Worm (Caenorhabditis elegans) whole organism, late embryonic: ENCODE results near the gene srw-40.

Source experiments
- C08G9.2 ChIP-seq: sonication (generic microtip); optimal IDR thresholded peaks from 2 replicates; lab custom pipeline; 2016; ENCODE audit warnings: mild to moderate bottlenecking, missing genetic modification characterization, moderate library complexity, missing compliant biosample characterization
- K02D7.2 ChIP-seq: sonication (generic microtip); optimal IDR thresholded peaks from 2 replicates; lab custom pipeline; 2017; ENCODE audit warnings: mild to moderate bottlenecking, missing genetic modification characterization, missing compliant biosample characterization
- K09A11.1 ChIP-seq: sonication (generic microtip); optimal IDR thresholded peaks from 2 replicates; lab custom pipeline; 2017; ENCODE audit warnings: antibody characterized with exemption, mild to moderate bottlenecking, missing genetic modification characterization, missing compliant biosample characterization; ENCODE audit not compliant: insufficient read depth
- T23F11.4 ChIP-seq: fragments of 200-800 bp; sonication (Bioruptor generic); optimal IDR thresholded peaks from 2 replicates; lab custom pipeline; 2018; ENCODE audit warnings: mild to moderate bottlenecking, missing genetic modification characterization, missing compliant biosample characterization
- ama-1 ChIP-seq: fragments of 150-350 bp; optimal IDR thresholded peaks from 2 replicates; lab custom pipeline; 2014
- ceh-18 ChIP-seq: sonication (generic microtip); optimal IDR thresholded peaks from 2 replicates; lab custom pipeline; 2016; ENCODE audit warnings: missing genetic modification characterization, missing compliant biosample characterization
- ceh-22 ChIP-seq: sonication (generic microtip); optimal IDR thresholded peaks from 2 replicates; lab custom pipeline; 2017; ENCODE audit warnings: missing biosample characterization, missing genetic modification characterization
- ceh-24 ChIP-seq: sonication (generic microtip); optimal IDR thresholded peaks from 2 replicates; lab custom pipeline; 2016; ENCODE audit warnings: mild to moderate bottlenecking, missing genetic modification characterization, missing compliant biosample characterization
- ceh-30 ChIP-seq: fragments of 150-350 bp; optimal IDR thresholded peaks from 2 replicates; lab custom pipeline; 2014; ENCODE audit warnings: missing biosample characterization, missing genetic modification characterization
- ceh-31 ChIP-seq: sonication (generic microtip); optimal IDR thresholded peaks from 2 replicates; lab custom pipeline; 2016; ENCODE audit warnings: missing genetic modification characterization, missing compliant biosample characterization
- ceh-34 ChIP-seq: sonication (generic microtip); optimal IDR thresholded peaks from 2 replicates; lab custom pipeline; 2016; ENCODE audit warnings: mild to moderate bottlenecking, missing genetic modification characterization, missing compliant biosample characterization
- ceh-45 ChIP-seq: fragments of 200-800 bp; sonication (Bioruptor generic); IDR thresholded peaks from 2 replicates; pipeline ENCODE4 v1.3.6; 2022; ENCODE audit warnings: missing genetic modification reagents, missing genetic modification characterization, missing compliant biosample characterization
- ceh-48 ChIP-seq: sonication (generic microtip); optimal IDR thresholded peaks from 2 replicates; lab custom pipeline; 2016; ENCODE audit warnings: missing genetic modification characterization, inconsistent platforms, missing compliant biosample characterization
- ceh-9 ChIP-seq: sonication (generic microtip); optimal IDR thresholded peaks from 2 replicates; lab custom pipeline; 2016; ENCODE audit warnings: mild to moderate bottlenecking, missing genetic modification characterization, inconsistent platforms, missing compliant biosample characterization
- che-1 ChIP-seq: sonication (generic microtip); optimal IDR thresholded peaks from 2 replicates; lab custom pipeline; 2016; ENCODE audit warnings: mild to moderate bottlenecking, missing genetic modification characterization, missing compliant biosample characterization
- eyg-1 ChIP-seq: sonication (generic microtip); optimal IDR thresholded peaks from 2 replicates; lab custom pipeline; 2016; ENCODE audit warnings: missing genotype, missing genetic modification characterization, missing compliant biosample characterization
- fkh-6 ChIP-seq: sonication (generic microtip); optimal IDR thresholded peaks from 2 replicates; lab custom pipeline; 2016; ENCODE audit warnings: missing genetic modification characterization, missing compliant biosample characterization
- gmeb-2 ChIP-seq: sonication (generic microtip); optimal IDR thresholded peaks from 2 replicates; lab custom pipeline; 2016; ENCODE audit warnings: missing genetic modification characterization, inconsistent platforms, missing compliant biosample characterization
- hlh-13 ChIP-seq: fragments of 200-800 bp; sonication (Bioruptor generic); optimal IDR thresholded peaks from 2 replicates; lab custom pipeline; 2018; ENCODE audit warnings: mild to moderate bottlenecking, missing genetic modification characterization, missing compliant biosample characterization
- hlh-15 ChIP-seq: sonication (generic microtip); optimal IDR thresholded peaks from 2 replicates; lab custom pipeline; 2016; ENCODE audit warnings: missing genetic modification characterization, missing compliant biosample characterization
- hlh-6 ChIP-seq: sonication (generic microtip); optimal IDR thresholded peaks from 2 replicates; lab custom pipeline; 2016; ENCODE audit warnings: missing genotype, missing genetic modification characterization, missing compliant biosample characterization
- hlh-8 ChIP-seq: sonication (generic microtip); optimal IDR thresholded peaks from 2 replicates; lab custom pipeline; 2016; ENCODE audit warnings: missing genotype, missing genetic modification characterization, missing compliant biosample characterization
- lim-6 ChIP-seq: sonication (generic microtip); optimal IDR thresholded peaks from 2 replicates; lab custom pipeline; 2016; ENCODE audit warnings: missing genetic modification characterization, missing compliant biosample characterization
- lin-11 ChIP-seq: fragments of 200-800 bp; sonication (Bioruptor generic); optimal IDR thresholded peaks from 2 replicates; lab custom pipeline; 2018; ENCODE audit warnings: mild to moderate bottlenecking, missing genetic modification characterization, missing compliant biosample characterization
- pag-3 ChIP-seq: sonication (generic microtip); optimal IDR thresholded peaks from 2 replicates; lab custom pipeline; 2016; ENCODE audit warnings: missing compliant biosample characterization, missing genetic modification characterization, borderline replicate concordance
- pat-9 ChIP-seq: fragments of 200-800 bp; sonication (Bioruptor generic); optimal IDR thresholded peaks from 2 replicates; lab custom pipeline; 2018; ENCODE audit warnings: mild to moderate bottlenecking, missing genetic modification characterization, moderate library complexity, missing compliant biosample characterization
- pqm-1 ChIP-seq: sonication (generic microtip); optimal IDR thresholded peaks from 2 replicates; lab custom pipeline; 2016; ENCODE audit warnings: missing genetic modification characterization, missing compliant biosample characterization
- pros-1 ChIP-seq: fragments of 150-350 bp; optimal IDR thresholded peaks from 2 replicates; lab custom pipeline; 2014; ENCODE audit warnings: missing biosample characterization, missing genetic modification reagents, missing genetic modification characterization
- ref-2 ChIP-seq: sonication (generic microtip); optimal IDR thresholded peaks from 2 replicates; lab custom pipeline; 2016; ENCODE audit warnings: missing genetic modification characterization, missing compliant biosample characterization
- rnt-1 ChIP-seq: sonication (generic microtip); optimal IDR thresholded peaks from 2 replicates; lab custom pipeline; 2016; ENCODE audit warnings: missing genetic modification characterization, missing compliant biosample characterization
- sdc-2 ChIP-seq: sonication (generic microtip); optimal IDR thresholded peaks from 2 replicates; lab custom pipeline; 2016; ENCODE audit warnings: missing genotype, missing genetic modification characterization, missing compliant biosample characterization
- syd-9 ChIP-seq: sonication (generic microtip); optimal IDR thresholded peaks from 2 replicates; lab custom pipeline; 2016; ENCODE audit warnings: mild to moderate bottlenecking, missing genetic modification characterization, moderate library complexity, missing compliant biosample characterization
- tbx-2 ChIP-seq: sonication (generic microtip); optimal IDR thresholded peaks from 2 replicates; lab custom pipeline; 2016; ENCODE audit warnings: missing genetic modification characterization, missing compliant biosample characterization
- tbx-7 ChIP-seq: sonication (generic microtip); optimal IDR thresholded peaks from 2 replicates; lab custom pipeline; 2016; ENCODE audit warnings: missing genotype, missing genetic modification characterization, missing compliant biosample characterization
- ttx-3 ChIP-seq: sonication (generic microtip); optimal IDR thresholded peaks from 2 replicates; lab custom pipeline; 2016; ENCODE audit warnings: missing genetic modification reagents, missing genetic modification characterization, missing compliant biosample characterization
- unc-42 ChIP-seq: sonication (generic microtip); optimal IDR thresholded peaks from 2 replicates; lab custom pipeline; 2016; ENCODE audit warnings: missing genotype, missing genetic modification characterization, missing compliant biosample characterization

The srw-40 gene

ce11 chrII:4316011-4316410, at the start of gene srw-40:
Gene srw-40 (minus strand): TSS chrII:4316111.
- TF ChIP-seq ceh-18 (tag; lab: Kevin White, UChicago): no peak
- TF ChIP-seq syd-9: no peak
- no peak for TF ChIP-seq pag-3
- no peak for TF ChIP-seq K02D7.2 (tag; lab: Kevin White, UChicago)

DNA sequence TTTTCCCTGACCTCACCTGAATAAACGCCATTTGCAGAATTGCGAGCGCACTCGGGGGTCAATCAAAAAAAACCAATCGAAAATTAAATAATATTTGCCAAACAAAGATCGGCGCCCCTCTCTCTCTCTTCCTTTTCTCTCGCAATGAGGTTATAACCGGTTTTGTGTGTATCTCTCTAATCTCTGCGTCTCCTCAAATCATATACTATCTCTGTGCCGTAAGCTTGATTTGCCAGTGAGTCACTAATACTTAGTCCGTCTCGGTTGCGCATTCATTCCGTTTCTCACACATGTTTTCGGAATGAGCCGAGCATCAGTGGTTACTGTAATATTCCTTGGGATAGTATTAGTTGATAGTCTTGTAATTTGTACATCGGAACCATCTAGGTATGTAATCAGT, 46.2 kb upstream of the srw-40 start:
- no peak for TF ChIP-seq lim-6 (tag; lab: Kevin White, UChicago)
- no peak for TF ChIP-seq ceh-48 (tag; lab: Kevin White, UChicago)
- no peak for TF ChIP-seq fkh-6 (tag; lab: Kevin White, UChicago)
- no peak for TF ChIP-seq hlh-15 (tag; lab: Kevin White, UChicago)
- TF ChIP-seq hlh-13 (GFP tag; lab: Kevin White, UChicago): no peak
- no peak for TF ChIP-seq pqm-1 (tag; lab: Kevin White, UChicago)
- no peak for TF ChIP-seq che-1
- no peak for TF ChIP-seq rnt-1 (tag; lab: Kevin White, UChicago)
- no peak for TF ChIP-seq hlh-8
- TF ChIP-seq ttx-3 (tag; lab: Kevin White, UChicago): no peak
- TF ChIP-seq, all 69 proteins: peak for 0

DNA sequence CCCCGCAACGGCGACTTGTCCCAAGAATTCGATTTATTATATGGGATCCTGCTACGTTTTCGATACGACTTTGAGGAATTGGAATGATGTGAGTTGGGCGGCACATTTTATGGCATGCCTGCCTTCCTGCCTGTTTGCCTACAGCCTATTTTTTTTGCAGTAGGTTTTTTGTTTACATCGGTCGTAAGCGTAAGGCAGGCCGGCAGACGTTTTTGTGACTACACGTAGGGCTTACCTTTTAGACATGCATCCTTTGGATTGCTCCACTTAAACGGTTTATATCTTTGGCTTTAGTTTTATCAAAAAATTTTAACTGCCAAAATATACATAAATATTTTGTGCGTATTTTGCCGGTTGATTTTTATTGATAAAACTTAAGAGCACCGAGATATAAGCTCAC, 43.3 kb upstream of the srw-40 start:
- TF ChIP-seq hlh-6 (no peak), sdc-2 (tag; lab: Kevin White, UChicago) (no peak), ama-1 (lab: Kevin White, UChicago) (no peak), ceh-24 (tag; lab: Kevin White, UChicago) (no peak), gmeb-2 (tag; lab: Kevin White, UChicago) (no peak), K09A11.1 (no peak), lin-11 (tag; lab: Kevin White, UChicago) (no peak), C08G9.2 (tag; lab: Kevin White, UChicago) (no peak), ceh-45 (GFP tag; lab: Robert Waterston, UW) (no peak)

ce11 chrII:4358765-4359164, 42.9 kb upstream of the srw-40 start, which contains the start of gene lat-2:
Gene lat-2 (plus strand): TSS chrII:4359065.
- TF ChIP-seq pat-9 (tag; lab: Kevin White, UChicago) (no peak), ceh-31 (tag; lab: Kevin White, UChicago) (no peak), unc-42 (no peak), ceh-45 (GFP tag; lab: Robert Waterston, UW) (no peak), ceh-24 (tag; lab: Kevin White, UChicago) (no peak), ceh-34 (tag; lab: Kevin White, UChicago) (no peak), pros-1 (no peak), lin-11 (tag; lab: Kevin White, UChicago) (no peak), ref-2 (tag; lab: Kevin White, UChicago) (no peak), fkh-6 (tag; lab: Kevin White, UChicago) (no peak), eyg-1 (tag; lab: Kevin White, UChicago) (no peak), tbx-7 (tag; lab: Kevin White, UChicago) (no peak)

ce11 chrII:4355217-4355616, 39.3 kb upstream of the srw-40 start, which contains the start of the genes H20J04.7 and H20J04.1:
Gene H20J04.7 (minus strand): TSS chrII:4355317.
Gene H20J04.1 (plus strand): TSS chrII:4355613.
- TF ChIP-seq ceh-30 (no peak), ceh-22 (tag; lab: Kevin White, UChicago) (no peak), ceh-9 (tag; lab: Kevin White, UChicago) (no peak), unc-42 (no peak), pqm-1 (tag; lab: Kevin White, UChicago) (no peak), tbx-2 (tag; lab: Kevin White, UChicago) (no peak), T23F11.4 (GFP tag; lab: Kevin White, UChicago) (no peak), che-1 (no peak)
- TF ChIP-seq, all 69 proteins: peak for 0
